Worm (Caenorhabditis elegans) whole organism, L4/young adult: ENCODE data around the gene K11H12.9.

Experiments
- W03F9.2 ChIP-seq: fragments of 150-350 bp; optimal IDR thresholded peaks from 2 replicates; lab custom pipeline; 2014; ENCODE audit warnings: missing biosample characterization, missing genetic modification characterization
- him-1 ChIP-seq: sonication (generic microtip); optimal IDR thresholded peaks from 2 replicates; lab custom pipeline; 2016; ENCODE audit warnings: missing genotype, missing genetic modification reagents, missing genetic modification characterization, missing compliant biosample characterization

DNA sequence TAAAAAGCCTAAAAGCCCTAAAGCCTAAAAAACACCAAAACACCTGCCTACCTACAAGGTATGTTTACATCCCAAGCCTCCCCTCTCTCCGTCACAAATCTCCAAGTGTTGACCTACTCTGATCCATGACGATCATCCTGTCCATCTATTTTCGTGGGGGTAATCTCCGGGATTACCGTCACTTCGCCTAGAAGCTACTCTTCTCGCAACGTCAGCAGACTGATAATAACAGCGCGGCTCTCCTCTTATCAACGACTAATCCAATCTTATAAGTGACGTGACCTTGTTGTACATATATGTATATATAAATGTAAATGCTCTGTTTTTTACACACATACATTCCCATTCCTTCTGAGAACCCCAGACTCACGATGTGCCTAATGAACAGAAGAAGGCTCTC lies 1.1 kb upstream of the K11H12.9 start:
- TF ChIP-seq W03F9.2 (tag; lab: Kevin White, UChicago) (no peak), him-1 (no peak)
